Worm (Caenorhabditis elegans) whole organism, mixed stage, embryonic: ENCODE data around the gene F14D12.1.

Experiments
- bed-3 ChIP-seq: fragments of 200-800 bp; sonication (Bioruptor generic); optimal IDR thresholded peaks from 3 replicates; lab custom pipeline; 2018; ENCODE audit warnings: mild to moderate bottlenecking, missing genetic modification characterization, moderate library complexity, missing compliant biosample characterization
- ceh-83 ChIP-seq: fragments of 200-800 bp; sonication (Bioruptor generic); optimal IDR thresholded peaks from 2 replicates; lab custom pipeline; 2018; ENCODE audit warnings: mild to moderate bottlenecking, missing genetic modification characterization, missing compliant biosample characterization
- ces-1 ChIP-seq: fragments of 150-350 bp; optimal IDR thresholded peaks from 2 replicates; lab custom pipeline; 2014; ENCODE audit warnings: missing biosample characterization, missing genetic modification reagents, missing genetic modification characterization
- elt-1 ChIP-seq: sonication (generic microtip); optimal IDR thresholded peaks from 2 replicates; lab custom pipeline; 2017; ENCODE audit warnings: missing genetic modification characterization, mild to moderate bottlenecking, missing compliant biosample characterization, antibody characterized with exemption, moderate library complexity, borderline replicate concordance; ENCODE audit not compliant: insufficient read depth
- elt-3 ChIP-seq: fragments of 150-350 bp; optimal IDR thresholded peaks from 2 replicates; lab custom pipeline; 2014; ENCODE audit warnings: missing biosample characterization, missing genetic modification characterization
- flh-1 ChIP-seq: fragments of 200-800 bp; sonication (Bioruptor generic); optimal IDR thresholded peaks from 2 replicates; lab custom pipeline; 2018; ENCODE audit warnings: mild to moderate bottlenecking, missing genetic modification characterization, moderate library complexity, missing compliant biosample characterization
- hlh-1 ChIP-seq: fragments of 150-350 bp; optimal IDR thresholded peaks from 2 replicates; lab custom pipeline; 2014; ENCODE audit warnings: missing biosample characterization, missing genetic modification reagents, missing genetic modification characterization
- lin-13 ChIP-seq: fragments of 150-350 bp; optimal IDR thresholded peaks from 2 replicates; lab custom pipeline; 2014; ENCODE audit warnings: missing biosample characterization, missing genetic modification characterization
- mab-5 ChIP-seq: fragments of 150-350 bp; optimal IDR thresholded peaks from 2 replicates; lab custom pipeline; 2014; ENCODE audit warnings: missing biosample characterization, missing genetic modification characterization
- mep-1 ChIP-seq: fragments of 150-350 bp; optimal IDR thresholded peaks from 2 replicates; lab custom pipeline; 2017; ENCODE audit warnings: missing biosample characterization, missing genetic modification reagents, missing genetic modification characterization, inconsistent platforms
- nhr-12 ChIP-seq: fragments of 150-350 bp; optimal IDR thresholded peaks from 2 replicates; lab custom pipeline; 2014; ENCODE audit warnings: missing biosample characterization, missing genetic modification characterization
- nhr-237 ChIP-seq: fragments of 150-350 bp; optimal IDR thresholded peaks from 2 replicates; lab custom pipeline; 2014; ENCODE audit warnings: missing biosample characterization, missing genetic modification characterization
- nhr-28 ChIP-seq: fragments of 150-350 bp; optimal IDR thresholded peaks from 2 replicates; lab custom pipeline; 2014; ENCODE audit warnings: missing biosample characterization, missing genetic modification characterization
- nhr-76 ChIP-seq: sonication (generic microtip); optimal IDR thresholded peaks from 2 replicates; lab custom pipeline; 2017; ENCODE audit warnings: missing biosample characterization, missing genetic modification characterization
- snpc-4 ChIP-seq: fragments of 150-350 bp; optimal IDR thresholded peaks from 2 replicates; lab custom pipeline; 2014; ENCODE audit warnings: missing biosample characterization, missing genetic modification characterization
- ztf-11 ChIP-seq: fragments of 150-350 bp; optimal IDR thresholded peaks from 2 replicates; lab custom pipeline; 2014; ENCODE audit warnings: missing biosample characterization, missing genetic modification characterization

F14D12.1 gene

DNA sequence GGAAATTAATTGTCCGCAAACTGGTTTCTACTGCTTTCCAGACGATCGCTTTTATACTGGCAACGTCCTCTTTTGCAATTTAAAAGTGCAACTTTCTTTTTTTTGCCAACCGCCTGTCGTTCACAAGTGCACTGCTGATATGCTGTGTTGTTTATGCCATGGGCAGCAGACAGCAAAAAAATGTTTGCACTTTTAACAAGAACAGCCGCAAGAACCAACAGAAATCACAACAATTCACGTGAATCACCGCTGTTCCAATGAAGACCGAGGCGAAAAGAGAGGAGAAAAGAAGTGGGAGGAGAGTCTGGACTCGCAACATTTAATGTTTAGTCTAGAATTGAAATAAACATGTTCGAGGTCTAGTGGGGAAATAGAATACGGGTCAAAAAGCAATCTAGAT is 50.2 kb downstream of the F14D12.1 start, which contains the start of gene T22B7.7:
Gene T22B7.7 (minus strand): TSS at position 262 of the 400 bp plus-strand sequence.
- TF ChIP-seq nhr-28 (tag; lab: Kevin White, UChicago) (no peak), nhr-237 (tag; lab: Kevin White, UChicago) (no peak), hlh-1 (tag; lab: Kevin White, UChicago) (no peak), ceh-83 (no peak), ztf-11 (tag; lab: Kevin White, UChicago) (no peak), lin-13 (tag; lab: Kevin White, UChicago) (no peak), snpc-4 (no peak), mep-1 (tag; lab: Kevin White, UChicago) (no peak), flh-1 (GFP tag; lab: Kevin White, UChicago) (no peak), nhr-12 (no peak), mab-5 (tag; lab: Kevin White, UChicago) (no peak), elt-3 (tag; lab: Kevin White, UChicago) (no peak)

- TF ChIP-seq elt-1 (tag; lab: Kevin White, UChicago) = no peak
- no peak for TF ChIP-seq bed-3 (GFP tag; lab: Kevin White, UChicago)
- no peak for TF ChIP-seq nhr-76 (tag; lab: Kevin White, UChicago)
- peak; percentile 52 for TF ChIP-seq ces-1 (GFP tag; lab: Kevin White, UChicago)
- TF ChIP-seq, all 35 proteins: peak for 1
Measured at ce11 chrX:5655601-5656000, 52.0 kb downstream of the F14D12.1 start.
